Worm (Caenorhabditis elegans): ENCODE data around the gene C03B1.3.

DNA sequence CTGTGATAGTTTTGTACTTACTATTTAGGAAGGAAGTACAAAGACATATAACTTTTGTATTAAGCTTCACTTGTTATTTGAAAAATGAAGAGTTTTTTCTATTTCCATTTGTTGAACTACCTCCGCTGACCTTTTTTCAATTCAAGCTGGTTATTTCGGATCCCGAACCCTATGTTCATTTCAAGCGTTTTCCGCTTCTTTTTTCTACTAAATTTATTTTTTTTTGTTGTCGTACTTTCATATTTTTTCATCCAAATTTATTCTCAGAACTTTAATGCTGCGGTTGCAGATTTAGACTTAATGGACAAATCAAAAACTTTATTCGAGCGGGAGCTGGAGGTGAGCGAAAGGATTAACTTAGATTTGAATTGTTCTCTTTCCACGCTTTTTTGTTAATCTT is 15.8 kb upstream of the C03B1.3 start, which contains the start of gene C03B1.6:
- TF ChIP-seq ama-1 (optimal IDR thresholded peaks at IDR 0.05): no peak
- TF ChIP-seq nhr-237 (tag; optimal IDR thresholded peaks at IDR 0.05): no peak
- TF ChIP-seq lsy-2 (tag; optimal IDR thresholded peaks at IDR 0.05): no peak
- TF ChIP-seq lin-13 (GFP tag; optimal IDR thresholded peaks at IDR 0.05): no peak
